Worm (Caenorhabditis elegans): ENCODE data around the gene hpr-9.
A peak's percentile ranks its signal among the peaks of the same experiment; 100 is the strongest.

hpr-9 gene

DNA sequence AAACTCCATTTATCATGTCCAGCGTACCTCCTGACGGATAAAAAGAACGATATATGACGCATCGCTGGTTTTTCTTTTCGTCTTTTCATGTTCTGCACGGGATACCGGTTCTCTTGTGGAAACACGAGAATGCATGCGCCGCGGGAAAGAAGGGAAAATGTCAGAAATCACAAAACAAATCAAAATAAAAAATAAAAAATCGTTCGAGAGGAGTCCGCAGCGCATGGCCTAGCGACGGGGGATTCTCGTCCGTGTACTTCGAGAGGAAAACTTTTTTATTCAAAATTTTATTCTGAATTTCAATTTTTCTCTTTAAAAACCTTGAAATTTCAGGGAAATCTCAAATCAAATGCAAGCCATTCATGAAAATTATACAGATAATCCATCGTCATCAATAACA lies at the start of gene hpr-9, which contains the start of gene lron-10:
Gene hpr-9, plus strand, starts transcription at position 344 of the 400 bp plus-strand sequence.
Gene lron-10, minus strand, starts transcription at position 162 of the 400 bp plus-strand sequence.
- TF ChIP-seq klf-2 (GFP tag; conservative IDR thresholded peaks at IDR 0.05) = no peak
- no peak for TF ChIP-seq ztf-29 (GFP tag; IDR thresholded peaks at IDR 0.05)
- TF ChIP-seq ref-1 (GFP tag; conservative IDR thresholded peaks at IDR 0.05) = no peak
- 0 out of 2 replicates have a peak, but pooled peaks have one; percentile 55 for TF ChIP-seq ztf-23 (GFP tag; IDR thresholded peaks at IDR 0.05)
- peak; percentile 48; the same call in 1 of the 2 replicates for TF ChIP-seq flt-1 (GFP tag; IDR thresholded peaks at IDR 0.05)
- TF ChIP-seq med-1 (GFP tag; optimal IDR thresholded peaks at IDR 0.05; ENCODE audit: insufficient read depth) = no peak

DNA sequence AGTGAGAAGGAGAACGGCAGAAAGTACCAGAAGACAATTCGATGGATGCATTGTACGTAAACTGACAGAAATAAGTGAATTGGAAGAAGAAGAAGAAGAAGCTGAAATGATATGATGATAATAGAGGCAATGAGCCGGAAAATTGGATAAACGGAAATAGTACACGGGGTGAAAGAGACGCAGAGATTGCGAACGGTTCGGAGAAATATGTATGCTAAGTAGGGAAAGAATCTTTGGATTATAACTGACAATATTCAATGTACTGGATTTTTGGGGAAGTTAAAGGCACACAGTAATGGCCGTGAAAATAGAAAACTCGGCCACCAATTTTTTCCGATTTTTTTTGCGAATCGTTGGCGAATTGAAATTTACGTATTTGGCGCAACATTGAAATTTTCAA lies 46.0 kb upstream of the hpr-9 start, which contains the start of gene Y45F3A.4:
Gene Y45F3A.4, minus strand, starts transcription at position 101 of the 400 bp plus-strand sequence.
- TF ChIP-seq klf-2 (GFP tag; conservative IDR thresholded peaks at IDR 0.05) (no peak), ztf-23 (GFP tag; IDR thresholded peaks at IDR 0.05) (no peak), T22C8.4 (GFP tag; IDR thresholded peaks at IDR 0.05) (no peak), tab-1 (GFP tag; IDR thresholded peaks at IDR 0.05) (no peak), med-1 (GFP tag; optimal IDR thresholded peaks at IDR 0.05; ENCODE audit: insufficient read depth) (no peak), cog-1 (tag; optimal IDR thresholded peaks at IDR 0.05) (no peak), flt-1 (GFP tag; IDR thresholded peaks at IDR 0.05) (no peak), ztf-29 (GFP tag; IDR thresholded peaks at IDR 0.05) (no peak), ref-1 (GFP tag; conservative IDR thresholded peaks at IDR 0.05) (no peak)

DNA sequence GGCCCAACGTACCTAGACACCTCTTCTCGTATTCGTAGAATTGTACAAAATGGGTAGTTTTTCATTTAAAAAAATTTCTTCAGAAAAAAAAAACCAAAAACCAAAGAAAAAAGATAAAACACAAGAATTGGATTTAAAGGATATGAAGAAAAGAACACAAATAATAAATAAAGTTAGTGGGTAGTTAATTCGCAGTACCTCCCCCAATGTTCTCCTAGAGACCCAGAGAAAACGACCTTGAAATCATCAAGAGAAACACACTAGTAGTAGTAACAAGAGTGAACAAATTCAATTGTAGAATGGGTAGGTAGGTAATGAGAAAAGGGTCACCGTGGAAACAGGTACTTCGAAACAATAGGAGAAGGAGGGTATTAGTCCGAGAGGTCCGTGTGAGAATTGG lies 43.6 kb upstream of the hpr-9 start:
- no peak for TF ChIP-seq T22C8.4 (GFP tag; IDR thresholded peaks at IDR 0.05)
- no peak for TF ChIP-seq tab-1 (GFP tag; IDR thresholded peaks at IDR 0.05)
- no peak for TF ChIP-seq med-1 (GFP tag; optimal IDR thresholded peaks at IDR 0.05; ENCODE audit: insufficient read depth)
- no peak for TF ChIP-seq flt-1 (GFP tag; IDR thresholded peaks at IDR 0.05)
- TF ChIP-seq ref-1 (GFP tag; conservative IDR thresholded peaks at IDR 0.05) = no peak
- no peak for TF ChIP-seq ztf-29 (GFP tag; IDR thresholded peaks at IDR 0.05)
- no peak for TF ChIP-seq ztf-23 (GFP tag; IDR thresholded peaks at IDR 0.05)

DNA sequence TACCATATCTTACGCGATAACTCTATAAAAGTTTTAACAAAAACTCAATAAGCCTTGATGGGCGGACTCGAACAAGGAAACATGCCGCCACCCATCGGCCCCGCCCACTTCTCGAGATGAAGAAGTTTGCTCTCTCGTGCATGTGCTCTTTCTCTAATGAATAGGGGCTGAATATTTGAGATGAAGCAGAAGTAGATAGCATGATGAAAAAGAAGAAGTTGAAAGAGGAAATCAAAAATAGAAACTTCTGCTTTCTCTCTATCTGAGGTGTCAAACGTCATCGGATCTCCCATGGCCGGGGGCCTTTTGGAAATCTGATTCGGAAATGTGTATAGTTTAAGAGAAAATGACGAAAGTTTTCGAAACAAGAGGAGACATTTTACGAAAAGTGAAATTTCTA lies 42.5 kb upstream of the hpr-9 start:
- no peak for TF ChIP-seq ref-1 (GFP tag; conservative IDR thresholded peaks at IDR 0.05)

DNA sequence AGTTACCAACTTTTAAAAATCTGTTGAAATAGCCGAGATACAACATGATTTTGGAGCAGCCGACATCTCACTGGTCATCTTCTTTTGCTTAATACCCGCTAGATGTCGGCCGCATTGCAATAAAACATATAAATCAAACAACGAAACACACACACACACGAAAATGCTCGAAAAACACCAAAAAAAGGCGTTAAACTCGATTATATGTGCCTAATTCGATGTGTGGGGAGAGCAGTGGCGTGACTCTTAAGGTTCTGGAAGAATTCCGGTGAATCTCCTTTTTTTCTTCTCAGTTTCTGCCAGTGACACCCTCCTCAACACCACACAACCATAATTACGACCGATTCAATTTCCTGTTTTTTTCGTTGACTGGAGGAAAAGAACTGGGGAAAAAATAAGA lies 41.1 kb upstream of the hpr-9 start:
- TF ChIP-seq med-1 (GFP tag; optimal IDR thresholded peaks at IDR 0.05; ENCODE audit: insufficient read depth) (no peak), T22C8.4 (GFP tag; IDR thresholded peaks at IDR 0.05) (no peak), tab-1 (GFP tag; IDR thresholded peaks at IDR 0.05) (no peak), cog-1 (tag; optimal IDR thresholded peaks at IDR 0.05) (no peak), ref-1 (GFP tag; conservative IDR thresholded peaks at IDR 0.05) (no peak), ztf-29 (GFP tag; IDR thresholded peaks at IDR 0.05) (no peak)

DNA sequence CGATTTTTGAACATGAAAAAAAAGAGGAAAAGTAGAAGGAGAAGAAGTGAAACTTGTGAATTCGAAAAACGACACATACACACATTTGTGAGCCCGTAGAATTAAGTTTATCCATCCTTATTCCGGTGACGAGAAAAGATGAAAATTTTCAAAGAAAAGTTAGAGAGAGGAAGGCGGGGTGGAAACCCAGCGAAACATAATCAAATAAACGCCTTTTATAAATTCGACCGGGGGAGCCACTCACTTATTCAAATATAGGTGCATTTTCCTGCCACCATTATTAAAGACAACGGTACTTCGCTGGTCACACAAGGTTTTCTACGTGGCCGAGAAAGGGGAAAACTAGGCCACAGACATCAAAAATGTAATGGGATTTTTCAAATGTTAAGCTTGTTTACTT lies 37.9 kb upstream of the hpr-9 start:
- TF ChIP-seq T22C8.4 (GFP tag; IDR thresholded peaks at IDR 0.05) (no peak), flt-1 (GFP tag; IDR thresholded peaks at IDR 0.05) (no peak), tab-1 (GFP tag; IDR thresholded peaks at IDR 0.05) (no peak), med-1 (GFP tag; optimal IDR thresholded peaks at IDR 0.05; ENCODE audit: insufficient read depth) (no peak), ref-1 (GFP tag; conservative IDR thresholded peaks at IDR 0.05) (no peak), ztf-23 (GFP tag; IDR thresholded peaks at IDR 0.05) (no peak), cog-1 (tag; optimal IDR thresholded peaks at IDR 0.05) (no peak), klf-2 (GFP tag; conservative IDR thresholded peaks at IDR 0.05) (no peak), ztf-29 (GFP tag; IDR thresholded peaks at IDR 0.05) (no peak)

DNA sequence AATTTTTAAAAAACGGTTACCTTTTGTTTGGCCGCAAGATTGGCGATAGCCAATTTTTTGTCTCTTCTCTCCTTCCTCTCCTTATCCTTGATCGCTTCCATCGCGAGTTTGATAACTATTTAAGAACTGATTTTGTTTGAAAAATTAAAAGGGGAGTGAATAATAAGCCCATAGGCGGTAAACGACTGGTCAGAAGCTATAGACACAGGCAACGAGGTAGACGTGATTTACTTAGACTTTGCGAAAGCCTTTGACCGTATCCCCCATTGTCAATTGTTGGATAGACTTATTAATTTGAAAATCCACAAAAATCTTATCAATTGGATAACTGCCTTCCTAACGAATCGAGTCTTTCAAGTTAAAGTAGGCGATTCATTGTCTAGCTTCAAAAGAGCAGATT lies 35.1 kb upstream of the hpr-9 start, which contains the start of gene Y45F3A.5:
Gene Y45F3A.5, minus strand, starts transcription at position 101 of the 400 bp plus-strand sequence.
- TF ChIP-seq flt-1 (GFP tag; IDR thresholded peaks at IDR 0.05) (no peak), tab-1 (GFP tag; IDR thresholded peaks at IDR 0.05) (no peak)

DNA sequence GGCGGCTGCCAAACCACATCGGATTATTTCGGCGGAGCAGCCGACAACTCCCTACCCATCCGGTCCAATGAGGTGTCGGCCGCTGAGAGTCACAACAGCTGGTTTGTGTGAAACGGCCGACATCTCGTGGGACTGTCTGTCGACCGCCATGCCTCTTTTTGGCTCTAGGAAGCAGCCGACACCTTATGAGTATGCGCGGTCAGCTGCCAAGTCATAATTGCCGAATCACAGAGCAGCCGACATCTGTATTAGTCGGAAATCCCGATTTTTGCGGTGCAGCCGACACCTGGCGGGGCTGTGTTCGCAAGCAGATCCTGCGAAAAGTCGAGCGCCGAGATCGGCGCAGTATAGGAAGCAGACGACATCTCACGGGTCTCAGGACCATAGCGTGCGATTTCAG lies 29.3 kb upstream of the hpr-9 start:
- TF ChIP-seq cog-1 (tag; optimal IDR thresholded peaks at IDR 0.05) (no peak), T22C8.4 (GFP tag; IDR thresholded peaks at IDR 0.05) (no peak), ztf-29 (GFP tag; IDR thresholded peaks at IDR 0.05) (no peak), med-1 (GFP tag; optimal IDR thresholded peaks at IDR 0.05; ENCODE audit: insufficient read depth) (no peak), ztf-23 (GFP tag; IDR thresholded peaks at IDR 0.05) (no peak), tab-1 (GFP tag; IDR thresholded peaks at IDR 0.05) (no peak), flt-1 (GFP tag; IDR thresholded peaks at IDR 0.05) (no peak), ref-1 (GFP tag; conservative IDR thresholded peaks at IDR 0.05) (no peak), klf-2 (GFP tag; conservative IDR thresholded peaks at IDR 0.05) (no peak)

DNA sequence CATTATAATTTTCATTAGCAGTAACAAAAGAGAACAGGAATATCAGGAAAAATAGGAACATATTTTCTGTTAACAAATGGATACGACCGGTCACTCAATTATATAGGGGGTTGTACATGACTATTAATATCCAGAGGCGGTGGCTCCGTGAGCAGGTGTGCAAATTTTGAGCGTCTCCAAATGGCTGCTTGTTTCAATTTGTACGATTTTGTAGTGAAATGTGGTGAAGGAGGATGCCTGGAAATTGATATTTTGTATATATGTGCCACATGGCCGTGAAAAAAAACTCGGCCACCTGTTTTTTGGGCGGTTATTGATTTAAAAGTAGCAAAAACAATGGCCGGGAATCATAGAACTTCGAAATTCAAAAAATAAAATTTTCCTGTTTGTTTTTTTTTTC lies 28.6 kb upstream of the hpr-9 start, which contains the start of gene Y45F3A.8:
Gene Y45F3A.8, minus strand, starts transcription at position 101 of the 400 bp plus-strand sequence.
- no peak for TF ChIP-seq ref-1 (GFP tag; conservative IDR thresholded peaks at IDR 0.05)
- TF ChIP-seq flt-1 (GFP tag; IDR thresholded peaks at IDR 0.05) = no peak
- TF ChIP-seq klf-2 (GFP tag; conservative IDR thresholded peaks at IDR 0.05) = no peak
- TF ChIP-seq ztf-23 (GFP tag; IDR thresholded peaks at IDR 0.05) = no peak
- TF ChIP-seq med-1 (GFP tag; optimal IDR thresholded peaks at IDR 0.05; ENCODE audit: insufficient read depth) = no peak
- TF ChIP-seq tab-1 (GFP tag; IDR thresholded peaks at IDR 0.05) = no peak
- no peak for TF ChIP-seq T22C8.4 (GFP tag; IDR thresholded peaks at IDR 0.05)
- no peak for TF ChIP-seq ztf-29 (GFP tag; IDR thresholded peaks at IDR 0.05)

DNA sequence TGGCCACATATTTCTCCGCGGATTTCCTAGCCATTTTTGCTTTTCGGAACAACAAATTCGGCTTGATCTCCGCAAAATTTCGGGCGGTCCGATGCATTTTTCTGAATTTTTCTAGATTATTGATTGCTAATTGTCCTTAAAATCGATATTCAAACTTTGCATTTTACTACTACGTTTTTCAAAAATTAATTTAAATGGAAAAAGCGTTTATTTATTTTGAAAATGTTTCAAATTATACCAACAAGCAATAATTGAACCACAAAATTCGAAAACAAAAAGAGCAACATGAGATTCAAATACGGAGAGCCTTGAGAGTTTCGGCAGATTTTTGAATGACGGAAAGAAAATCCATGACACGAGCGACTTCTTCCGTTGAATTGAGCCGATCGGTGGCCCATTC lies 26.3 kb upstream of the hpr-9 start, which contains the start of gene Y45F3A.9:
Gene Y45F3A.9, minus strand, starts transcription at position 101 of the 400 bp plus-strand sequence.
- TF ChIP-seq tab-1 (GFP tag; IDR thresholded peaks at IDR 0.05) = no peak
- TF ChIP-seq flt-1 (GFP tag; IDR thresholded peaks at IDR 0.05) = no peak
- no peak for TF ChIP-seq T22C8.4 (GFP tag; IDR thresholded peaks at IDR 0.05)
- no peak for TF ChIP-seq cog-1 (tag; optimal IDR thresholded peaks at IDR 0.05)
- no peak for TF ChIP-seq ref-1 (GFP tag; conservative IDR thresholded peaks at IDR 0.05)
- TF ChIP-seq ztf-29 (GFP tag; IDR thresholded peaks at IDR 0.05) = no peak
- no peak for TF ChIP-seq klf-2 (GFP tag; conservative IDR thresholded peaks at IDR 0.05)
- no peak for TF ChIP-seq med-1 (GFP tag; optimal IDR thresholded peaks at IDR 0.05; ENCODE audit: insufficient read depth)
- TF ChIP-seq ztf-23 (GFP tag; IDR thresholded peaks at IDR 0.05) = no peak

Measured in whole organism, midembryonic.